Worm (Caenorhabditis elegans) whole organism, late embryonic: Measurements from ENCODE around the gene R01E6.5.

Experiments
- Y22D7AL.16 ChIP-seq: sonication (generic microtip); optimal IDR thresholded peaks from 2 replicates; lab custom pipeline; 2016; ENCODE audit warnings: missing genetic modification characterization, missing compliant biosample characterization
- ceh-22 ChIP-seq: sonication (generic microtip); optimal IDR thresholded peaks from 2 replicates; lab custom pipeline; 2017; ENCODE audit warnings: missing biosample characterization, missing genetic modification characterization
- ceh-6 ChIP-seq: fragments of 200-800 bp; sonication (Bioruptor generic); optimal IDR thresholded peaks from 2 replicates; lab custom pipeline; 2018; ENCODE audit warnings: mild to moderate bottlenecking, missing genetic modification characterization, missing compliant biosample characterization
- dmd-4 ChIP-seq: sonication (generic microtip); optimal IDR thresholded peaks from 2 replicates; lab custom pipeline; 2016; ENCODE audit warnings: borderline replicate concordance, missing genetic modification characterization, missing compliant biosample characterization
- elt-2 ChIP-seq: sonication (generic microtip); optimal IDR thresholded peaks from 2 replicates; lab custom pipeline; 2016; ENCODE audit warnings: missing genetic modification reagents, missing genetic modification characterization, missing compliant biosample characterization
- madf-2 ChIP-seq: sonication (generic microtip); optimal IDR thresholded peaks from 2 replicates; lab custom pipeline; 2017; ENCODE audit warnings: missing genetic modification characterization, missing compliant biosample characterization
- nfya-1 ChIP-seq: sonication (generic microtip); optimal IDR thresholded peaks from 2 replicates; lab custom pipeline; 2017; ENCODE audit warnings: missing genetic modification characterization, mild to moderate bottlenecking, missing compliant biosample characterization, antibody characterized with exemption, moderate library complexity
- odd-2 ChIP-seq: sonication (generic microtip); optimal IDR thresholded peaks from 2 replicates; lab custom pipeline; 2017; ENCODE audit warnings: antibody characterized with exemption, mild to moderate bottlenecking, missing genetic modification characterization, missing compliant biosample characterization
- pros-1 ChIP-seq: fragments of 150-350 bp; optimal IDR thresholded peaks from 2 replicates; lab custom pipeline; 2014; ENCODE audit warnings: missing biosample characterization, missing genetic modification reagents, missing genetic modification characterization
- ref-2 ChIP-seq: sonication (generic microtip); optimal IDR thresholded peaks from 2 replicates; lab custom pipeline; 2016; ENCODE audit warnings: missing genetic modification characterization, missing compliant biosample characterization

ce11 chrX:13539701-13540100 lies 2.8 kb downstream of the R01E6.5 start:
- TF ChIP-seq ref-2 (tag; lab: Kevin White, UChicago) (no peak), ceh-22 (no peak), nfya-1 (tag; lab: Kevin White, UChicago) (no peak), odd-2 (tag; lab: Kevin White, UChicago) (no peak), dmd-4 (no peak), pros-1 (tag; lab: Kevin White, UChicago) (no peak), madf-2 (no peak), elt-2 (tag; lab: Kevin White, UChicago) (no peak), Y22D7AL.16 (tag; lab: Kevin White, UChicago) (no peak), ceh-6 (GFP tag; lab: Kevin White, UChicago) (no peak)
